Worm (Caenorhabditis elegans) whole organism, L4 larva: ENCODE data around the gene set-17.

Experiments
- F26F4.8 ChIP-seq: fragments of 200-800 bp; sonication (Bioruptor generic); conservative IDR thresholded peaks from 2 replicates; pipeline ENCODE4 v1.3.6; 2022; ENCODE audit warnings: missing genetic modification characterization, missing compliant biosample characterization
- F37D6.2 ChIP-seq: sonication (generic microtip); optimal IDR thresholded peaks from 2 replicates; lab custom pipeline; 2016; ENCODE audit warnings: mild to moderate bottlenecking, missing genetic modification characterization, missing compliant biosample characterization
- F49E8.2 ChIP-seq: sonication (generic microtip); optimal IDR thresholded peaks from 2 replicates; lab custom pipeline; 2016; ENCODE audit warnings: missing compliant biosample characterization, mild to moderate bottlenecking, missing genetic modification characterization, borderline replicate concordance
- T20F7.1 ChIP-seq: fragments of 200-800 bp; sonication (Bioruptor generic); optimal IDR thresholded peaks from 2 replicates; lab custom pipeline; 2018; ENCODE audit warnings: mild to moderate bottlenecking, missing genetic modification characterization, missing compliant biosample characterization
- Y48G9A.11 ChIP-seq: fragments of 200-800 bp; sonication (Bioruptor generic); IDR thresholded peaks from 2 replicates; pipeline ENCODE4 v1.3.6; 2022; ENCODE audit warnings: missing genetic modification reagents, missing genetic modification characterization, missing compliant biosample characterization
- ZK337.2 ChIP-seq: fragments of 200-800 bp; sonication (Bioruptor generic); IDR thresholded peaks from 2 replicates; pipeline ENCODE4 v1.3.6; 2022; ENCODE audit warnings: missing genetic modification reagents, missing genetic modification characterization, missing compliant biosample characterization
- ZK546.5 ChIP-seq, 2 experiments: sonication (generic microtip); optimal IDR thresholded peaks; 2 replicates each; lab custom pipeline; 2017; ENCODE audit warnings: missing biosample characterization in 2 of 2, missing genetic modification characterization in 2 of 2
- aha-1 ChIP-seq: fragments of 150-350 bp; peaks from one replicate; lab custom pipeline; 2014; ENCODE audit warnings: missing biosample characterization, missing genetic modification characterization
- aly-2 ChIP-seq: sonication (generic microtip); optimal IDR thresholded peaks from 2 replicates; lab custom pipeline; 2018; ENCODE audit warnings: missing biosample characterization, missing genetic modification characterization
- ama-1 ChIP-seq: fragments of 150-350 bp; optimal IDR thresholded peaks from 2 replicates; lab custom pipeline; 2014; ENCODE audit warnings: inconsistent platforms, mixed read lengths
- arid-1 ChIP-seq: fragments of 200-800 bp; sonication (Bioruptor generic); conservative IDR thresholded peaks from 2 replicates; pipeline ENCODE4 v1.3.6; 2022; ENCODE audit warnings: missing genetic modification reagents, missing genetic modification characterization, missing compliant biosample characterization
- attf-4 ChIP-seq: sonication (generic microtip); optimal IDR thresholded peaks from 3 replicates; lab custom pipeline; 2017; ENCODE audit warnings: missing biosample characterization, missing genetic modification characterization
- ceh-82 ChIP-seq: sonication (generic microtip); optimal IDR thresholded peaks from 2 replicates; lab custom pipeline; 2017; ENCODE audit warnings: missing biosample characterization, missing genetic modification characterization
- ces-1 ChIP-seq: fragments of 150-350 bp; sonication (generic microtip); optimal IDR thresholded peaks from 4 replicates; lab custom pipeline; 2014; ENCODE audit warnings: missing biosample characterization, missing genetic modification reagents, missing genetic modification characterization
- cey-2 ChIP-seq: sonication (generic microtip); optimal IDR thresholded peaks from 3 replicates; lab custom pipeline; 2017; ENCODE audit warnings: missing genetic modification characterization, mild to moderate bottlenecking, missing compliant biosample characterization, antibody characterized with exemption, borderline replicate concordance; ENCODE audit not compliant: insufficient read depth
- daf-12 ChIP-seq: fragments of 150-350 bp; optimal IDR thresholded peaks from 2 replicates; lab custom pipeline; 2014; ENCODE audit warnings: missing biosample characterization, missing genetic modification reagents, missing genetic modification characterization
- daf-8 ChIP-seq: fragments of 200-800 bp; sonication (Bioruptor generic); IDR thresholded peaks from 2 replicates; pipeline ENCODE4 v1.3.6; 2022; ENCODE audit warnings: missing genetic modification characterization, missing compliant biosample characterization
- dmd-6 ChIP-seq: fragments of 200-800 bp; sonication (Bioruptor generic); IDR thresholded peaks from 2 replicates; pipeline ENCODE4 v1.3.6; 2022; ENCODE audit warnings: missing genetic modification reagents, missing genetic modification characterization, missing compliant biosample characterization
- dmd-9 ChIP-seq: fragments of 200-800 bp; sonication (Bioruptor generic); IDR thresholded peaks from 2 replicates; pipeline ENCODE4 v1.3.6; 2022; ENCODE audit warnings: missing genetic modification reagents, missing genetic modification characterization, missing compliant biosample characterization
- fkh-10 ChIP-seq: fragments of 150-350 bp; optimal IDR thresholded peaks from 2 replicates; lab custom pipeline; 2014; ENCODE audit warnings: missing biosample characterization, missing genetic modification reagents, missing genetic modification characterization
- hif-1 ChIP-seq, 2 experiments: sonication (generic microtip); optimal IDR thresholded peaks; 2 replicates each; lab custom pipeline; 2016 to 2017; ENCODE audit warnings: missing compliant biosample characterization in 2 of 2, missing genetic modification characterization in 2 of 2, missing genetic modification reagents in 2 of 2, missing genotype in 2 of 2, mild to moderate bottlenecking in 1 of 2
- hlh-30 ChIP-seq: sonication (generic microtip); optimal IDR thresholded peaks from 2 replicates; lab custom pipeline; 2017; ENCODE audit warnings: antibody characterized with exemption, mild to moderate bottlenecking, missing genetic modification characterization, missing compliant biosample characterization; ENCODE audit not compliant: insufficient read depth
- lin-13 ChIP-seq: fragments of 150-350 bp; optimal IDR thresholded peaks from 2 replicates; lab custom pipeline; 2014; ENCODE audit warnings: missing biosample characterization, missing genetic modification reagents, missing genetic modification characterization
- lin-38 ChIP-seq: fragments of 200-800 bp; sonication (Bioruptor generic); IDR thresholded peaks from 2 replicates; pipeline ENCODE4 v1.3.6; 2022; ENCODE audit warnings: missing genetic modification reagents, missing genetic modification characterization, missing compliant biosample characterization
- lir-3 ChIP-seq: sonication (generic microtip); optimal IDR thresholded peaks from 2 replicates; lab custom pipeline; 2016; ENCODE audit warnings: mild to moderate bottlenecking, missing genetic modification characterization, missing compliant biosample characterization
- mes-2 ChIP-seq: sonication (generic microtip); optimal IDR thresholded peaks from 2 replicates; lab custom pipeline; 2016; ENCODE audit warnings: missing genotype, mild to moderate bottlenecking, missing genetic modification characterization, missing compliant biosample characterization; ENCODE audit not compliant: poor library complexity, severe bottlenecking
- mxl-2 ChIP-seq: fragments of 200-800 bp; sonication (Bioruptor generic); conservative IDR thresholded peaks from 2 replicates; pipeline ENCODE4 v1.3.6; 2022; ENCODE audit warnings: missing genetic modification reagents, missing genetic modification characterization, missing compliant biosample characterization
- mxl-3 ChIP-seq: fragments of 200-800 bp; sonication (Bioruptor generic); optimal IDR thresholded peaks from 2 replicates; lab custom pipeline; 2018; ENCODE audit warnings: mild to moderate bottlenecking, missing genetic modification characterization, missing compliant biosample characterization
- nhr-77 ChIP-seq: fragments of 150-350 bp; optimal IDR thresholded peaks from 2 replicates; lab custom pipeline; 2014; ENCODE audit warnings: missing biosample characterization, missing genetic modification characterization
- pha-4 ChIP-seq, 2 experiments: fragments of 150-350 bp in 1 of 2; fragments of 200-800 bp in 1 of 2; sonication (Bioruptor generic) in 1 of 2; IDR thresholded peaks in 1 of 2; optimal IDR thresholded peaks in 1 of 2; 2 replicates each; pipeline versions ENCODE4 v1.3.6 to Lab custom; 2014 to 2022; ENCODE audit warnings: missing genetic modification characterization in 2 of 2, missing genetic modification reagents in 2 of 2, missing biosample characterization in 1 of 2, missing compliant biosample characterization in 1 of 2
- sdz-12 ChIP-seq: fragments of 200-800 bp; sonication (Bioruptor generic); optimal IDR thresholded peaks from 2 replicates; lab custom pipeline; 2018; ENCODE audit warnings: mild to moderate bottlenecking, missing genetic modification characterization, missing compliant biosample characterization
- set-16 ChIP-seq: fragments of 200-800 bp; sonication (Bioruptor generic); IDR thresholded peaks from 2 replicates; pipeline ENCODE4 v1.3.6; 2022; ENCODE audit warnings: missing genetic modification reagents, missing genetic modification characterization, missing compliant biosample characterization
- snpc-1.2 ChIP-seq: fragments of 200-800 bp; sonication (Bioruptor generic); IDR thresholded peaks from 2 replicates; pipeline ENCODE4 v1.3.6; 2022; ENCODE audit warnings: missing genetic modification reagents, missing genetic modification characterization, missing compliant biosample characterization
- spr-1 ChIP-seq: sonication (generic microtip); optimal IDR thresholded peaks from 2 replicates; lab custom pipeline; 2016; ENCODE audit warnings: mild to moderate bottlenecking, missing genetic modification characterization, missing compliant biosample characterization
- spr-3 ChIP-seq: fragments of 200-800 bp; sonication (Bioruptor generic); optimal IDR thresholded peaks from 2 replicates; lab custom pipeline; 2018; ENCODE audit warnings: mild to moderate bottlenecking, missing genetic modification characterization, missing compliant biosample characterization
- tra-1 ChIP-seq: fragments of 200-800 bp; sonication (Bioruptor generic); IDR thresholded peaks from 2 replicates; pipeline ENCODE4 v1.3.6; 2022; ENCODE audit warnings: missing genetic modification reagents, missing genetic modification characterization, missing compliant biosample characterization
- unc-62 ChIP-seq, 3 experiments: fragments of 150-350 bp in 1 of 3; sonication (generic microtip); optimal IDR thresholded peaks in 2 of 3; peaks in 1 of 3; 1 replicate in 1 of 3; 2 replicates in 2 of 3; lab custom pipeline; 2014 to 2017; ENCODE audit warnings: missing biosample characterization in 3 of 3, missing genetic modification characterization in 3 of 3, missing genetic modification reagents in 3 of 3, missing genotype in 1 of 3
- zfp-2 ChIP-seq: sonication (generic microtip); optimal IDR thresholded peaks from 2 replicates; lab custom pipeline; 2016; ENCODE audit warnings: mild to moderate bottlenecking, missing genetic modification characterization, missing compliant biosample characterization
- zip-2 ChIP-seq: fragments of 150-350 bp; optimal IDR thresholded peaks from 2 replicates; lab custom pipeline; 2014; ENCODE audit warnings: missing biosample characterization, missing genetic modification characterization

Gene set-17

DNA sequence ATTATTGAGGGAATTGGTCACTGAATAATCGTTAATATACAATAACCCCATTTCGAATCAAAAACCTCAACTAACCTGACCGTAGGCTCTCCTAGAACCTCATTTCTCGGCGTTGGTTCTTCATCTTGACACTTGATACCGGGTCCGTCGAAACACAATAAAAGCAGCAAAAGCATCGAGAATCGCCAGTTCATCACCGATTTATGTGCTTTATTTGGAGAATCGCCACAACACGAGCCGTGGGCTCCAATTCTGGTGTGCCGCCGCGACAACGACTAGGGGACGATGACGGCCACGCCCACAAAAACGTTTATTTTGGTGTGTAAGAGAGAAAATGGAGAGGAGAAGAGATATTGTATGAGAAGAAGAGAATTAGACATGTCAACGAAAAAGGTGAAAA, 7.1 kb upstream of the set-17 start, which contains the start of gene cutl-15:
Gene cutl-15 (minus strand): TSS at position 298 of the 400 bp plus-strand sequence.
- TF ChIP-seq aha-1 (tag; lab: Kevin White, UChicago) = peak; percentile 98
- TF ChIP-seq aly-2 (tag; lab: Kevin White, UChicago) = no peak
- no peak for TF ChIP-seq cey-2
- peak in 1 of 2 experiments; percentile 25 for TF ChIP-seq unc-62 (GFP tag; optimal IDR thresholded peaks at IDR 0.05 in 1 of 2; lab: Kevin White, UChicago)
- TF ChIP-seq unc-62 (tag; optimal IDR thresholded peaks at IDR 0.05; lab: Kevin White, UChicago) = no peak
- no peak for TF ChIP-seq ceh-82 (tag; lab: Kevin White, UChicago)
- no peak for TF ChIP-seq daf-8 (GFP tag; lab: Robert Waterston, UW)

DNA sequence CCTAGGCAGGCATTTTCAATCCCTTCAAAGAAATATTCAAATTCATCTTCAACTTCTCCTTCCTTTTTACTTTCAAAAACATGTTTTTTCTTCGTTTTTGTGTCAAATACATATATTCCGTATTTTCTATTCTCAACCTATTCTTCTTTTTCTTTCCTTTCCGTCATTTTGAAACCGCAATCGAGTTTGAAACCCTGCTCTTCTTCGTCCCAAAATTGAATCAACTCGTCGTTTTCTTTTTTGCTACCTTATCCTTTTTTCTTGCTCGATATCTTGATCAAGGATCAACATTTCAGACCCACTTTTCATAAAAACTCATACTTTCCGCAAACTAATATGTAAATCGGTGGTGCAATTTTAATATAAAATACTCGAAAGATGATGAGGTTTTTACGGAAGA, 4.9 kb upstream of the set-17 start:
- no peak for TF ChIP-seq snpc-1.2 (GFP tag; lab: Robert Waterston, UW)
- peak; percentile 18 for TF ChIP-seq fkh-10 (GFP tag; lab: Kevin White, UChicago)

DNA sequence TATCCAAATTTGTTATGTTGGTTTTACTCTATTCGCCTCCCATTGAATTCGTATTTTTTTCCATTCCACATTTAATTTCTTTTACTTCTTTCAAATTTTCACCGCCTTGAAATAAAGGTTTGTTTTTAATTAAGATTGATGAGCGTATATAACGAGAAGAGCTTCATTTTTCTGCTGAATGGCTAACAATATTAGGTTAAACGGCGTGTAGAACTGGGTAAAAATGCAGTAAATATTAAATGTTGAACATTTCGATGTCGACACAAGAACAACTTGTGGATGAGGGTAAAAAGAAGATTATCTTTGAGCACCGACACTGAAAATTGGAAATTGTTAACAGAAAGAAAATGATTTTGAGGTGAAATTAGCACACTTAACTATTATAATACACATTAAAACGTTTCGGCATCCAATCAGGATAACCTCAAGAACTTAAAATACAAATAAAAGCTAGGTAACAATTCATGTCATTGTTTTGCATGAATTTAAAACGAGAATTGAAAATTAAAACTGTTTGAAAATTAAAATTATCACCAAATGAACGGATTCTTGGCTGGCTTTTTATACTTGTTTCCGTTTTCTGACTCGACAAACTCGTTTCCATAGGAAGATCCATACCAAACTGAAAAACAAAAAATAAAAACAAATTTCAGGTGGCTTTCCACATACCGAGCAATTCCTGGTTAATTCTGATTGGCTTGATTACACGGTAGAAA, 1.2 kb downstream of the set-17 start:
- TF ChIP-seq F26F4.8 (GFP tag; lab: Robert Waterston, UW) (no peak), spr-3 (GFP tag; lab: Kevin White, UChicago) (no peak), ces-1 (GFP tag; lab: Kevin White, UChicago) (no peak), aha-1 (tag; lab: Kevin White, UChicago) (peak; percentile 91), snpc-1.2 (GFP tag; lab: Robert Waterston, UW) (peak; percentile 18; the same call in 1 of the 2 replicates), lin-38 (GFP tag; lab: Robert Waterston, UW) (peak; percentile 30), lin-13 (GFP tag; lab: Kevin White, UChicago) (no peak), ZK337.2 (no peak), spr-1 (tag; lab: Kevin White, UChicago) (no peak), ceh-82 (tag; lab: Kevin White, UChicago) (no peak), hif-1 (tag; optimal IDR thresholded peaks at IDR 0.05; lab: Kevin White, UChicago) (no peak), Y48G9A.11 (peak; percentile 15; the same call in 1 of the 2 replicates), arid-1 (0 out of 2 replicates have a peak, but pooled peaks have one; percentile 30), unc-62 (GFP tag; optimal IDR thresholded peaks at IDR 0.05 in 1 of 2; lab: Kevin White, UChicago) (peak in 1 of 2 experiments; percentile 14), unc-62 (tag; optimal IDR thresholded peaks at IDR 0.05; lab: Kevin White, UChicago) (no peak), mxl-3 (no peak), T20F7.1 (GFP tag; lab: Kevin White, UChicago) (peak; percentile 15)
- TF ChIP-seq, all 104 proteins: peak for 7

DNA sequence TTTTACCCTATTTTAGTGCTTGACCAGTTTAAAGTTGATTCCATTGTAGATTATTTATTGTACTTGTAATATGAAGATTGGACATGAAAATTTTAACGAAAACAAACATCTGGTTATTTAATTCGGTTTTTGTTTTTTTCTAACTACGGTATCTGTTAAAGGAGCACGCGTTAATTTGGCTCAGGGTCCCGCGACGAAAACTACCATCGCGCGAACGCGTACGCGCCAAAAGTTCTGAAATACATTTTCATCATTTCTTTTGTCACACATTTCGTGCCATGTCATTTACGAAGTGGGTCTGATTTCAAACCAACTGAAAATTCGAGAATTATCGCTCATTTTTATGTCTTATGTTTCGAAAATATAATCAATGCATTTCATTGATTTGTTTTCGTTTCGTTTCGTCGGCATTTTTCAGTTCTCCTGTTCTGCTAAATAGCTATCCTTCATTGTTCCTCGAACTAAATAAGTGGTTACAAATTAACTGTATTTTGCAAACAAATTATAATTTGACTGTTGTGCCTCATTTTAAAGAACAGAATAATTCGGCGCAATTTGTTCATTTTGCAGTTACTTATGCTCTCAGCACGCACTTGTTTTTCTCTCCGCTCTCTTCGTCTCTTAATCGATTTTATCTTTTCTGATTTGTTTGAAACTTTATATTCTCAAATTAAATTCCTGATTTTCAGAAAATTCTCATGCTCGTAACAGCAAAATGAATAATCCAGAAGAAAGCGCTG, 6.4 kb downstream of the set-17 start, which contains the start of gene T21B10.3:
Gene T21B10.3 (plus strand): TSS at position 690 of the 740 bp plus-strand sequence.
- TF ChIP-seq attf-4 (tag; lab: Kevin White, UChicago) = no peak
- peak in 1 of 2 experiments; percentile 47 for TF ChIP-seq hif-1 (tag; optimal IDR thresholded peaks at IDR 0.05; lab: Kevin White, UChicago)
- TF ChIP-seq hlh-30 = peak; percentile 55
- TF ChIP-seq mxl-2 (GFP tag; lab: Robert Waterston, UW) = no peak
- peak; percentile 54 for TF ChIP-seq mes-2 (tag; lab: Kevin White, UChicago)
- TF ChIP-seq ama-1 = peak; percentile 89
- TF ChIP-seq pha-4 (GFP tag; IDR thresholded peaks at IDR 0.05; lab: Robert Waterston, UW) = peak; percentile 61; the same call in 1 of the 2 replicates
- no peak for TF ChIP-seq pha-4 (tag; optimal IDR thresholded peaks at IDR 0.05; lab: Kevin White, UChicago)
- TF ChIP-seq F37D6.2 (tag; lab: Kevin White, UChicago) = no peak
- no peak for TF ChIP-seq dmd-9 (GFP tag; lab: Robert Waterston, UW)
- peak; percentile 86 for TF ChIP-seq snpc-1.2 (GFP tag; lab: Robert Waterston, UW)
- peak; percentile 89 for TF ChIP-seq F49E8.2 (tag; lab: Kevin White, UChicago)
- TF ChIP-seq zfp-2 (tag; lab: Kevin White, UChicago) = no peak
- TF ChIP-seq ces-1 (GFP tag; lab: Kevin White, UChicago) = no peak
- TF ChIP-seq lir-3 = no peak
- peak; percentile 22 for TF ChIP-seq T20F7.1 (GFP tag; lab: Kevin White, UChicago)
- no peak for TF ChIP-seq fkh-10 (GFP tag; lab: Kevin White, UChicago)
- peak; percentile 40 for TF ChIP-seq dmd-6 (GFP tag; lab: Robert Waterston, UW)
- TF ChIP-seq nhr-77 (tag; lab: Kevin White, UChicago) = no peak
- no peak for TF ChIP-seq zip-2 (tag; lab: Kevin White, UChicago)
- TF ChIP-seq set-16 = no peak
- no peak for TF ChIP-seq daf-12
- TF ChIP-seq ZK546.5 (tag; optimal IDR thresholded peaks at IDR 0.05; lab: Kevin White, UChicago) = no peak
- peak; percentile 75 for TF ChIP-seq tra-1 (GFP tag; lab: Robert Waterston, UW)
- TF ChIP-seq sdz-12 (GFP tag; lab: Kevin White, UChicago) = peak; percentile 38
